Fruit fly (Drosophila melanogaster): ENCODE results near the gene colt.

The colt gene

dm6 chr2L:2748480-2749143 is 21.3 kb downstream of the colt start (continued):
- TF ChIP-seq ab (GFP tag; optimal IDR thresholded peaks at IDR 0.05) (peak; percentile 2), BEAF-32 (GFP tag; optimal IDR thresholded peaks at IDR 0.05) (peak; percentile 53), mirr (GFP tag; optimal IDR thresholded peaks at IDR 0.05) (peak; percentile 94), CG4820 (GFP tag; optimal IDR thresholded peaks at IDR 0.05) (peak; percentile 77), CG6689 (GFP tag; IDR thresholded peaks at IDR 0.05) (peak; percentile 91), danr (GFP tag; IDR thresholded peaks at IDR 0.05) (peak; percentile 75), sr (GFP tag; IDR thresholded peaks at IDR 0.05) (no peak), lbe (GFP tag; optimal IDR thresholded peaks at IDR 0.05) (peak; percentile 79), Hr51 (GFP tag; optimal IDR thresholded peaks at IDR 0.05) (peak; percentile 89 to 91), MTF-1 (GFP tag; optimal IDR thresholded peaks at IDR 0.05; ENCODE audit: borderline replicate concordance) (peak; percentile 64), CG30403 (GFP tag; optimal IDR thresholded peaks at IDR 0.05) (peak; percentile 90), Dp (GFP tag; optimal IDR thresholded peaks at IDR 0.05) (peak; percentile 84), D (optimal IDR thresholded peaks at IDR 0.05) (no peak), D (GFP tag; optimal IDR thresholded peaks at IDR 0.05) (peak; percentile 61), Ssrp (tag; optimal IDR thresholded peaks at IDR 0.05) (peak; percentile 86), CG7963 (GFP tag; IDR thresholded peaks at IDR 0.05; ENCODE audit: partially characterized antibody) (peak; percentile 35; the same call in 1 of the 3 replicates), Bgb (GFP tag; IDR thresholded peaks at IDR 0.05; ENCODE audit: partially characterized antibody) (peak; percentile 34; the same call in 1 of the 2 replicates), CG9727 (GFP tag; optimal IDR thresholded peaks at IDR 0.05) (peak; percentile 83), CG2712 (tag; optimal IDR thresholded peaks at IDR 0.05) (peak; percentile 91), CG11696 (GFP tag; IDR thresholded peaks at IDR 0.05) (no peak), az2 (GFP tag; optimal IDR thresholded peaks at IDR 0.05) (peak; percentile 86), Pdp1 (GFP tag; optimal IDR thresholded peaks at IDR 0.05) (peak; percentile 65 to 79), aop (GFP tag; IDR thresholded peaks at IDR 0.05) (peak; percentile 61; the same call in 1 of the 2 replicates), sug (tag; optimal IDR thresholded peaks at IDR 0.05) (peak; percentile 89), MBD-R2 (GFP tag; IDR thresholded peaks at IDR 0.05) (peak; percentile 95), Awh (GFP tag; IDR thresholded peaks at IDR 0.05) (peak; percentile 80), z (GFP tag; IDR thresholded peaks at IDR 0.05) (no peak), Dip2 (GFP tag; IDR thresholded peaks at IDR 0.05) (no peak), CG2199 (GFP tag; IDR thresholded peaks at IDR 0.05) (no peak; the same call in 2 of the 3 replicates), dmrt99B (tag; optimal IDR thresholded peaks at IDR 0.05) (peak; percentile 66), CG7987 (GFP tag; optimal IDR thresholded peaks at IDR 0.05) (peak; percentile 85), Deaf1 (tag; optimal IDR thresholded peaks at IDR 0.05) (peak; percentile 76), CG4707 (GFP tag; optimal IDR thresholded peaks at IDR 0.05) (peak; percentile 59), fu2 (GFP tag; optimal IDR thresholded peaks at IDR 0.05) (peak; percentile 77), CG9876 (GFP tag; optimal IDR thresholded peaks at IDR 0.05) (peak; percentile 74), exex (tag; optimal IDR thresholded peaks at IDR 0.05) (no peak), psq (GFP tag; optimal IDR thresholded peaks at IDR 0.05) (peak; percentile 66), CG32772 (GFP tag; IDR thresholded peaks at IDR 0.05) (peak; percentile 84), Lhr (GFP tag; optimal IDR thresholded peaks at IDR 0.05) (peak; percentile 78), CkIIα-i1 (GFP tag; IDR thresholded peaks at IDR 0.05) (0 out of 2 replicates have a peak, but pooled peaks have one; percentile 31), CG11723 (GFP tag; optimal IDR thresholded peaks at IDR 0.05) (peak; percentile 71), Hr78 (GFP tag; optimal IDR thresholded peaks at IDR 0.05) (peak in 1 of 2 experiments; percentile 9), Atf-2 (GFP tag; optimal IDR thresholded peaks at IDR 0.05) (peak; percentile 64), Sry-β (GFP tag; optimal IDR thresholded peaks at IDR 0.05) (peak; percentile 68), inv (GFP tag; IDR thresholded peaks at IDR 0.05; ENCODE audit: partially characterized antibody) (peak; percentile 36; the same call in 1 of the 2 replicates), HLH54F (GFP tag; optimal IDR thresholded peaks at IDR 0.05) (peak; percentile 85), zen (tag; optimal IDR thresholded peaks at IDR 0.05) (peak; percentile 68), E2f2 (GFP tag; IDR thresholded peaks at IDR 0.05) (peak; percentile 93)
